Worm (Caenorhabditis elegans) whole organism, late embryonic: ENCODE measurements around the gene nlp-56.
A peak's percentile ranks its signal among the peaks of the same experiment; 100 is the strongest.

Source experiments
- C08G9.2 ChIP-seq: sonication (generic microtip); optimal IDR thresholded peaks from 2 replicates; lab custom pipeline; 2016; ENCODE audit warnings: mild to moderate bottlenecking, missing genetic modification characterization, moderate library complexity, missing compliant biosample characterization
- C38D4.7 ChIP-seq: fragments of 200-800 bp; sonication (Bioruptor generic); optimal IDR thresholded peaks from 2 replicates; lab custom pipeline; 2018; ENCODE audit warnings: mild to moderate bottlenecking, missing genetic modification characterization, moderate library complexity, missing compliant biosample characterization
- T23F11.4 ChIP-seq: fragments of 200-800 bp; sonication (Bioruptor generic); optimal IDR thresholded peaks from 2 replicates; lab custom pipeline; 2018; ENCODE audit warnings: mild to moderate bottlenecking, missing genetic modification characterization, missing compliant biosample characterization
- Y22D7AL.16 ChIP-seq: sonication (generic microtip); optimal IDR thresholded peaks from 2 replicates; lab custom pipeline; 2016; ENCODE audit warnings: missing genetic modification characterization, missing compliant biosample characterization
- ama-1 ChIP-seq: fragments of 150-350 bp; optimal IDR thresholded peaks from 2 replicates; lab custom pipeline; 2014
- ceh-14 ChIP-seq: sonication (generic microtip); optimal IDR thresholded peaks from 2 replicates; lab custom pipeline; 2016; ENCODE audit warnings: missing genotype, missing genetic modification characterization, missing compliant biosample characterization
- ceh-18 ChIP-seq: sonication (generic microtip); optimal IDR thresholded peaks from 2 replicates; lab custom pipeline; 2016; ENCODE audit warnings: missing genetic modification characterization, missing compliant biosample characterization
- ceh-2 ChIP-seq: sonication (generic microtip); optimal IDR thresholded peaks from 2 replicates; lab custom pipeline; 2016; ENCODE audit warnings: missing genotype, missing genetic modification characterization, missing compliant biosample characterization
- ceh-22 ChIP-seq: sonication (generic microtip); optimal IDR thresholded peaks from 2 replicates; lab custom pipeline; 2017; ENCODE audit warnings: missing biosample characterization, missing genetic modification characterization
- ceh-31 ChIP-seq: sonication (generic microtip); optimal IDR thresholded peaks from 2 replicates; lab custom pipeline; 2016; ENCODE audit warnings: missing genetic modification characterization, missing compliant biosample characterization
- ceh-34 ChIP-seq: sonication (generic microtip); optimal IDR thresholded peaks from 2 replicates; lab custom pipeline; 2016; ENCODE audit warnings: mild to moderate bottlenecking, missing genetic modification characterization, missing compliant biosample characterization
- ceh-48 ChIP-seq: sonication (generic microtip); optimal IDR thresholded peaks from 2 replicates; lab custom pipeline; 2016; ENCODE audit warnings: missing genetic modification characterization, inconsistent platforms, missing compliant biosample characterization
- ceh-9 ChIP-seq: sonication (generic microtip); optimal IDR thresholded peaks from 2 replicates; lab custom pipeline; 2016; ENCODE audit warnings: mild to moderate bottlenecking, missing genetic modification characterization, inconsistent platforms, missing compliant biosample characterization
- dmd-4 ChIP-seq: sonication (generic microtip); optimal IDR thresholded peaks from 2 replicates; lab custom pipeline; 2016; ENCODE audit warnings: borderline replicate concordance, missing genetic modification characterization, missing compliant biosample characterization
- elt-2 ChIP-seq: sonication (generic microtip); optimal IDR thresholded peaks from 2 replicates; lab custom pipeline; 2016; ENCODE audit warnings: missing genetic modification reagents, missing genetic modification characterization, missing compliant biosample characterization
- elt-4 ChIP-seq: sonication (generic microtip); optimal IDR thresholded peaks from 2 replicates; lab custom pipeline; 2016; ENCODE audit warnings: missing genetic modification characterization, missing compliant biosample characterization
- ets-4 ChIP-seq: sonication (generic microtip); optimal IDR thresholded peaks from 2 replicates; lab custom pipeline; 2016; ENCODE audit warnings: missing genetic modification characterization, missing compliant biosample characterization
- eyg-1 ChIP-seq: sonication (generic microtip); optimal IDR thresholded peaks from 2 replicates; lab custom pipeline; 2016; ENCODE audit warnings: missing genotype, missing genetic modification characterization, missing compliant biosample characterization
- fax-1 ChIP-seq: sonication (generic microtip); optimal IDR thresholded peaks from 2 replicates; lab custom pipeline; 2016; ENCODE audit warnings: missing genotype, missing genetic modification characterization, missing compliant biosample characterization
- fkh-10 ChIP-seq: fragments of 150-350 bp; optimal IDR thresholded peaks from 2 replicates; lab custom pipeline; 2014; ENCODE audit warnings: missing biosample characterization, missing genetic modification reagents, missing genetic modification characterization
- fkh-6 ChIP-seq: sonication (generic microtip); optimal IDR thresholded peaks from 2 replicates; lab custom pipeline; 2016; ENCODE audit warnings: missing genetic modification characterization, missing compliant biosample characterization
- gmeb-2 ChIP-seq: sonication (generic microtip); optimal IDR thresholded peaks from 2 replicates; lab custom pipeline; 2016; ENCODE audit warnings: missing genetic modification characterization, inconsistent platforms, missing compliant biosample characterization
- hlh-13 ChIP-seq: fragments of 200-800 bp; sonication (Bioruptor generic); optimal IDR thresholded peaks from 2 replicates; lab custom pipeline; 2018; ENCODE audit warnings: mild to moderate bottlenecking, missing genetic modification characterization, missing compliant biosample characterization
- hlh-15 ChIP-seq: sonication (generic microtip); optimal IDR thresholded peaks from 2 replicates; lab custom pipeline; 2016; ENCODE audit warnings: missing genetic modification characterization, missing compliant biosample characterization
- hlh-6 ChIP-seq: sonication (generic microtip); optimal IDR thresholded peaks from 2 replicates; lab custom pipeline; 2016; ENCODE audit warnings: missing genotype, missing genetic modification characterization, missing compliant biosample characterization
- hlh-8 ChIP-seq: sonication (generic microtip); optimal IDR thresholded peaks from 2 replicates; lab custom pipeline; 2016; ENCODE audit warnings: missing genotype, missing genetic modification characterization, missing compliant biosample characterization
- lim-6 ChIP-seq: sonication (generic microtip); optimal IDR thresholded peaks from 2 replicates; lab custom pipeline; 2016; ENCODE audit warnings: missing genetic modification characterization, missing compliant biosample characterization
- lin-11 ChIP-seq: fragments of 200-800 bp; sonication (Bioruptor generic); optimal IDR thresholded peaks from 2 replicates; lab custom pipeline; 2018; ENCODE audit warnings: mild to moderate bottlenecking, missing genetic modification characterization, missing compliant biosample characterization
- madf-2 ChIP-seq: sonication (generic microtip); optimal IDR thresholded peaks from 2 replicates; lab custom pipeline; 2017; ENCODE audit warnings: missing genetic modification characterization, missing compliant biosample characterization
- mec-3 ChIP-seq: sonication (generic microtip); optimal IDR thresholded peaks from 2 replicates; lab custom pipeline; 2016; ENCODE audit warnings: borderline replicate concordance, missing genetic modification characterization, missing compliant biosample characterization
- nhr-11 ChIP-seq: fragments of 150-350 bp; optimal IDR thresholded peaks from 2 replicates; lab custom pipeline; 2014; ENCODE audit warnings: missing biosample characterization, missing genetic modification characterization
- nhr-232 ChIP-seq: sonication (generic microtip); optimal IDR thresholded peaks from 2 replicates; lab custom pipeline; 2016; ENCODE audit warnings: missing genetic modification characterization, missing compliant biosample characterization
- odd-2 ChIP-seq: sonication (generic microtip); optimal IDR thresholded peaks from 2 replicates; lab custom pipeline; 2017; ENCODE audit warnings: antibody characterized with exemption, mild to moderate bottlenecking, missing genetic modification characterization, missing compliant biosample characterization
- pag-3 ChIP-seq: sonication (generic microtip); optimal IDR thresholded peaks from 2 replicates; lab custom pipeline; 2016; ENCODE audit warnings: missing compliant biosample characterization, missing genetic modification characterization, borderline replicate concordance
- pha-2 ChIP-seq: sonication (generic microtip); optimal IDR thresholded peaks from 2 replicates; lab custom pipeline; 2017; ENCODE audit warnings: mild to moderate bottlenecking, missing genetic modification characterization, missing compliant biosample characterization
- pha-4 ChIP-seq: fragments of 150-350 bp; optimal IDR thresholded peaks from 2 replicates; lab custom pipeline; 2018; ENCODE audit warnings: missing biosample characterization, missing genetic modification reagents, missing genetic modification characterization
- pqm-1 ChIP-seq: sonication (generic microtip); optimal IDR thresholded peaks from 2 replicates; lab custom pipeline; 2016; ENCODE audit warnings: missing genetic modification characterization, missing compliant biosample characterization
- ref-2 ChIP-seq: sonication (generic microtip); optimal IDR thresholded peaks from 2 replicates; lab custom pipeline; 2016; ENCODE audit warnings: missing genetic modification characterization, missing compliant biosample characterization
- rnt-1 ChIP-seq: sonication (generic microtip); optimal IDR thresholded peaks from 2 replicates; lab custom pipeline; 2016; ENCODE audit warnings: missing genetic modification characterization, missing compliant biosample characterization
- sdc-2 ChIP-seq: sonication (generic microtip); optimal IDR thresholded peaks from 2 replicates; lab custom pipeline; 2016; ENCODE audit warnings: missing genotype, missing genetic modification characterization, missing compliant biosample characterization
- sox-4 ChIP-seq: sonication (generic microtip); optimal IDR thresholded peaks from 2 replicates; lab custom pipeline; 2017; ENCODE audit warnings: mild to moderate bottlenecking, missing genetic modification characterization, inconsistent platforms, missing compliant biosample characterization
- syd-9 ChIP-seq: sonication (generic microtip); optimal IDR thresholded peaks from 2 replicates; lab custom pipeline; 2016; ENCODE audit warnings: mild to moderate bottlenecking, missing genetic modification characterization, moderate library complexity, missing compliant biosample characterization
- tbx-2 ChIP-seq: sonication (generic microtip); optimal IDR thresholded peaks from 2 replicates; lab custom pipeline; 2016; ENCODE audit warnings: missing genetic modification characterization, missing compliant biosample characterization
- tbx-7 ChIP-seq: sonication (generic microtip); optimal IDR thresholded peaks from 2 replicates; lab custom pipeline; 2016; ENCODE audit warnings: missing genotype, missing genetic modification characterization, missing compliant biosample characterization
- ttx-3 ChIP-seq: sonication (generic microtip); optimal IDR thresholded peaks from 2 replicates; lab custom pipeline; 2016; ENCODE audit warnings: missing genetic modification reagents, missing genetic modification characterization, missing compliant biosample characterization
- unc-3 ChIP-seq, 2 experiments: fragments of 200-800 bp in 1 of 2; sonication (Bioruptor generic) in 1 of 2; sonication (generic microtip) in 1 of 2; conservative IDR thresholded peaks in 1 of 2; optimal IDR thresholded peaks in 1 of 2; 2 replicates each; pipeline versions ENCODE4 v1.3.6 to Lab custom; 2016 to 2022; ENCODE audit warnings: missing compliant biosample characterization in 2 of 2, missing genetic modification characterization in 2 of 2, missing genetic modification reagents in 1 of 2
- unc-55 ChIP-seq: sonication (generic microtip); optimal IDR thresholded peaks from 2 replicates; lab custom pipeline; 2017; ENCODE audit warnings: missing biosample characterization, missing genetic modification reagents, missing genetic modification characterization
- unc-86 ChIP-seq: sonication (generic microtip); optimal IDR thresholded peaks from 2 replicates; lab custom pipeline; 2016; ENCODE audit warnings: missing genetic modification characterization, missing compliant biosample characterization
- zip-5 ChIP-seq: sonication (generic microtip); optimal IDR thresholded peaks from 2 replicates; lab custom pipeline; 2016; ENCODE audit warnings: missing genetic modification characterization, missing compliant biosample characterization
- ztf-16 ChIP-seq: sonication (generic microtip); optimal IDR thresholded peaks from 2 replicates; lab custom pipeline; 2017; ENCODE audit warnings: missing genetic modification characterization, missing compliant biosample characterization

Gene nlp-56

DNA sequence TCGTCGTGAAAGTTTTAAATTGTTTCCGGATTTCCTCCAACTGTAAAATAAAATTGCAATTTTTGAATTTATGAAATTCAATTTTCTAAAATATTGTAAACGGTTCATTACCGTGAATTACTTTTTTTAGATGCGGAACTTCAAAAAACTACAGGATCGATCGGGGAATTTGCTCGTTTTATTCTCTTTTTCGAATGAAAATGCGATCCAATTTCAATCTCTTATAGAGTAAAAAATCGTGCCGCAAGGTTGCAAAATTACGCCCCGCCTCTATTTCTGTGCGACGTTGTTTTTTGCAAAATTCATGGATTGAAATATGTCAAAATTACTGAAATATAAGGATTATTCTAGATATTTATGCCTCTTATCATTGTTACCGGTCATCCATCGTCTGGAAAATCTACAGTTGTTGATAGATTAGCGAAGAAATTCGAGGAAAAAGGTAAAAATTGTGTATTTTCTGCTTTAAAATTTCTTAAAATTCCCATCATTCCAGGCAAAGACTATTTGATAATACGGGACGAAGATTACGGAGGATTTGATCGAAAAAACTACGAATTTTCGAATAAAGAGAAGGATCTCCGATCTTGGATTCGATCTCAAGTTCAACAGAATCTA, 15.2 kb downstream of the nlp-56 start, which contains the start of gene Y57G11C.43:
Gene Y57G11C.43 (plus strand): TSS at position 224 of the 618 bp plus-strand sequence.
- TF ChIP-seq ceh-34 (tag; lab: Kevin White, UChicago) (no peak), pha-4 (tag; lab: Kevin White, UChicago) (no peak), zip-5 (tag; lab: Kevin White, UChicago) (no peak), hlh-6 (no peak)

DNA sequence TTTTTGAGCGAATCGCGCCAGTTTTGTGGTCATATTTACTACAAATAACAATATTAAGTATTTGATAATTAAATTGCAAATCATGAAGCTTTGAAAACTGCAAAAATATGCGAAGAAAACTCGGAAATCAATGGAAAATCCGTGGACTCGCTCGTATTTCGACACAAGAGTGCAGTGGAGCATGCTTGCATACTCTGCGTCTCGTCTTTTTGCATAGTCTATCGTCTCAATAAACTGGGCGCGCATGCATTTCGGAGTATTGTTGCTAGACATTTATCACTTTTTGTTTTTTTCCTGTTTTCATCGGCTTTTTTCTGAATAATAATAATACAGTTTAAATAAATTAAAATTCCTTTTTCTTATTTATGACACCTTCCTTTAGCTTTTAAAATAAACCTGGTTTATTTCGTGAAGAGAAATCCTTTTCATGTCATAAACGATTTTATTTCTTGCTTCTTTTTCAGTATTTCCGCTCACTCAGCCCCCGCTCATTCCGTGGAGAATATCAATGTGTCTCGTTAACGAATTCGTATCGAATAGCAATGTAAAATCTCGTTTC, 16.8 kb downstream of the nlp-56 start, which contains the start of the genes mrps-7 and Y57G11C.3:
Gene mrps-7 (minus strand): TSS at position 38 of the 559 bp plus-strand sequence.
Gene Y57G11C.3 (plus strand): TSS at position 509 of the 559 bp plus-strand sequence.
- TF ChIP-seq rnt-1 (no peak), fkh-6 (tag; lab: Kevin White, UChicago) (no peak), ceh-48 (tag; lab: Kevin White, UChicago) (peak; percentile 72), ceh-22 (tag; lab: Kevin White, UChicago) (no peak), ref-2 (tag; lab: Kevin White, UChicago) (no peak), pha-4 (tag; lab: Kevin White, UChicago) (no peak), sox-4 (tag; lab: Kevin White, UChicago) (no peak), dmd-4 (tag; lab: Kevin White, UChicago) (no peak), tbx-7 (tag; lab: Kevin White, UChicago) (no peak), pqm-1 (tag; lab: Kevin White, UChicago) (no peak), hlh-8 (tag; lab: Kevin White, UChicago) (no peak), elt-2 (peak; percentile 51), unc-86 (peak; percentile 6), hlh-15 (no peak), ztf-16 (peak; percentile 24), ets-4 (tag; lab: Kevin White, UChicago) (no peak), ceh-31 (tag; lab: Kevin White, UChicago) (peak; percentile 57), C38D4.7 (GFP tag; lab: Kevin White, UChicago) (no peak), gmeb-2 (tag; lab: Kevin White, UChicago) (no peak), unc-55 (GFP tag; lab: Kevin White, UChicago) (peak; percentile 81), T23F11.4 (GFP tag; lab: Kevin White, UChicago) (no peak), Y22D7AL.16 (no peak), fax-1 (tag; lab: Kevin White, UChicago) (no peak), tbx-2 (tag; lab: Kevin White, UChicago) (peak; percentile 55), lim-6 (tag; lab: Kevin White, UChicago) (no peak), elt-4 (tag; lab: Kevin White, UChicago) (no peak), nhr-11 (tag; lab: Kevin White, UChicago) (no peak), syd-9 (tag; lab: Kevin White, UChicago) (no peak), ceh-14 (tag; lab: Kevin White, UChicago) (no peak), unc-3 (GFP tag; conservative IDR thresholded peaks at IDR 0.05; lab: Robert Waterston, UW) (no peak), unc-3 (tag; optimal IDR thresholded peaks at IDR 0.05; lab: Kevin White, UChicago) (no peak), lin-11 (tag; lab: Kevin White, UChicago) (no peak), C08G9.2 (tag; lab: Kevin White, UChicago) (no peak), ttx-3 (tag; lab: Kevin White, UChicago) (no peak), madf-2 (tag; lab: Kevin White, UChicago) (peak; percentile 15), ama-1 (lab: Kevin White, UChicago) (no peak), ceh-18 (tag; lab: Kevin White, UChicago) (peak; percentile 54), ceh-2 (tag; lab: Kevin White, UChicago) (no peak), ceh-9 (tag; lab: Kevin White, UChicago) (no peak), hlh-13 (GFP tag; lab: Kevin White, UChicago) (no peak), odd-2 (no peak), nhr-232 (tag; lab: Kevin White, UChicago) (no peak), sdc-2 (tag; lab: Kevin White, UChicago) (no peak), eyg-1 (tag; lab: Kevin White, UChicago) (no peak), pag-3 (no peak), hlh-6 (no peak), ceh-34 (tag; lab: Kevin White, UChicago) (peak; percentile 30), fkh-10 (no peak), pha-2 (tag; lab: Kevin White, UChicago) (no peak), mec-3 (tag; lab: Kevin White, UChicago) (no peak)
